Worm (Caenorhabditis elegans) whole organism, L2 larva: ENCODE data around the gene gcsh-1.
A peak's percentile ranks its signal among the peaks of the same experiment; 100 is the strongest.

Source experiments
- C34F6.9 ChIP-seq: fragments of 150-350 bp; optimal IDR thresholded peaks from 2 replicates; lab custom pipeline; 2014; ENCODE audit warnings: missing biosample characterization, missing genetic modification characterization
- F13H6.1 ChIP-seq: sonication (generic microtip); optimal IDR thresholded peaks from 2 replicates; lab custom pipeline; 2016; ENCODE audit warnings: missing genetic modification characterization, missing compliant biosample characterization
- R02D3.7 ChIP-seq: fragments of 150-350 bp; optimal IDR thresholded peaks from 2 replicates; lab custom pipeline; 2014; ENCODE audit warnings: missing biosample characterization, missing genetic modification characterization
- Y55F3AM.14 ChIP-seq: fragments of 200-800 bp; sonication (Bioruptor generic); optimal IDR thresholded peaks from 2 replicates; lab custom pipeline; 2018; ENCODE audit warnings: mild to moderate bottlenecking, missing genetic modification characterization, missing compliant biosample characterization
- ZK546.5 ChIP-seq: sonication (generic microtip); optimal IDR thresholded peaks from 2 replicates; lab custom pipeline; 2017; ENCODE audit warnings: missing biosample characterization, missing genetic modification characterization
- alr-1 ChIP-seq: fragments of 150-350 bp; optimal IDR thresholded peaks from 2 replicates; lab custom pipeline; 2014; ENCODE audit warnings: missing biosample characterization, missing genetic modification characterization
- aly-2 ChIP-seq: fragments of 150-350 bp; optimal IDR thresholded peaks from 2 replicates; lab custom pipeline; 2014; ENCODE audit warnings: missing biosample characterization, missing genetic modification characterization
- ama-1 ChIP-seq: fragments of 150-350 bp; optimal IDR thresholded peaks from 2 replicates; lab custom pipeline; 2018; ENCODE audit warnings: inconsistent platforms
- ceh-16 ChIP-seq: fragments of 150-350 bp; optimal IDR thresholded peaks from 2 replicates; lab custom pipeline; 2014; ENCODE audit warnings: missing biosample characterization, missing genetic modification characterization
- ceh-82 ChIP-seq: fragments of 150-350 bp; optimal IDR thresholded peaks from 2 replicates; lab custom pipeline; 2014; ENCODE audit warnings: missing biosample characterization, missing genetic modification characterization
- crh-2 ChIP-seq: sonication (generic microtip); optimal IDR thresholded peaks from 2 replicates; lab custom pipeline; 2017; ENCODE audit warnings: missing biosample characterization, missing genetic modification characterization
- dmd-4 ChIP-seq: sonication (generic microtip); optimal IDR thresholded peaks from 2 replicates; lab custom pipeline; 2017; ENCODE audit warnings: missing biosample characterization, missing genetic modification characterization
- egl-27 ChIP-seq: sonication (generic microtip); optimal IDR thresholded peaks from 3 replicates; lab custom pipeline; 2017; ENCODE audit warnings: missing biosample characterization, missing genetic modification reagents, missing genetic modification characterization
- elt-1 ChIP-seq: fragments of 150-350 bp; optimal IDR thresholded peaks from 2 replicates; lab custom pipeline; 2014; ENCODE audit warnings: missing biosample characterization, missing genetic modification characterization
- elt-3 ChIP-seq: sonication (generic microtip); optimal IDR thresholded peaks from 2 replicates; lab custom pipeline; 2017; ENCODE audit warnings: missing biosample characterization, missing genetic modification characterization
- fos-1 ChIP-seq: fragments of 150-350 bp; optimal IDR thresholded peaks from 2 replicates; lab custom pipeline; 2014; ENCODE audit warnings: missing biosample characterization, missing genetic modification characterization
- gmeb-1 ChIP-seq: fragments of 150-350 bp; optimal IDR thresholded peaks from 2 replicates; lab custom pipeline; 2014; ENCODE audit warnings: missing biosample characterization, missing genetic modification characterization
- lin-11 ChIP-seq: fragments of 150-350 bp; sonication (generic microtip); optimal IDR thresholded peaks from 2 replicates; lab custom pipeline; 2014; ENCODE audit warnings: missing biosample characterization, missing genetic modification characterization, inconsistent platforms, mixed read lengths
- lin-13 ChIP-seq: fragments of 150-350 bp; optimal IDR thresholded peaks from 2 replicates; lab custom pipeline; 2014; ENCODE audit warnings: missing biosample characterization, missing genetic modification reagents, missing genetic modification characterization
- lin-39 ChIP-seq: fragments of 150-350 bp; optimal IDR thresholded peaks from 2 replicates; lab custom pipeline; 2014; ENCODE audit warnings: missing biosample characterization, missing genetic modification reagents, missing genetic modification characterization
- lsy-2 ChIP-seq, 2 experiments: fragments of 150-350 bp in 1 of 2; sonication (generic microtip) in 1 of 2; optimal IDR thresholded peaks; 2 replicates each; lab custom pipeline; 2014 to 2017; ENCODE audit warnings: missing biosample characterization in 2 of 2, missing genetic modification characterization in 2 of 2
- mab-5 ChIP-seq: fragments of 150-350 bp; optimal IDR thresholded peaks from 2 replicates; lab custom pipeline; 2014; ENCODE audit warnings: missing biosample characterization, missing genetic modification characterization
- mbf-1 ChIP-seq: sonication (generic microtip); optimal IDR thresholded peaks from 2 replicates; lab custom pipeline; 2017; ENCODE audit warnings: missing biosample characterization, missing genetic modification characterization
- mdl-1 ChIP-seq, 2 experiments: fragments of 150-350 bp in 1 of 2; sonication (generic microtip) in 1 of 2; optimal IDR thresholded peaks; 2 replicates each; lab custom pipeline; 2017; ENCODE audit warnings: missing biosample characterization in 2 of 2, missing genetic modification characterization in 2 of 2
- nhr-10 ChIP-seq: sonication (generic microtip); optimal IDR thresholded peaks from 2 replicates; lab custom pipeline; 2017; ENCODE audit warnings: missing biosample characterization, missing genetic modification characterization
- nhr-11 ChIP-seq: fragments of 150-350 bp; optimal IDR thresholded peaks from 2 replicates; lab custom pipeline; 2014; ENCODE audit warnings: missing biosample characterization, missing genetic modification characterization
- nhr-129 ChIP-seq: fragments of 150-350 bp; optimal IDR thresholded peaks from 2 replicates; lab custom pipeline; 2014; ENCODE audit warnings: missing biosample characterization, missing genetic modification characterization
- nhr-21 ChIP-seq: fragments of 150-350 bp; optimal IDR thresholded peaks from 2 replicates; lab custom pipeline; 2014; ENCODE audit warnings: missing biosample characterization, missing genetic modification characterization
- nhr-23 ChIP-seq: fragments of 150-350 bp; optimal IDR thresholded peaks from 2 replicates; lab custom pipeline; 2014; ENCODE audit warnings: missing biosample characterization, missing genetic modification reagents, missing genetic modification characterization
- nhr-237 ChIP-seq: fragments of 150-350 bp; optimal IDR thresholded peaks from 2 replicates; lab custom pipeline; 2014; ENCODE audit warnings: missing biosample characterization, missing genetic modification characterization
- nhr-25 ChIP-seq: fragments of 150-350 bp; sonication (generic microtip); optimal IDR thresholded peaks from 3 replicates; lab custom pipeline; 2014; ENCODE audit warnings: missing biosample characterization, missing genetic modification characterization
- nhr-6 ChIP-seq: fragments of 150-350 bp; optimal IDR thresholded peaks from 2 replicates; lab custom pipeline; 2014; ENCODE audit warnings: missing biosample characterization, missing genetic modification characterization
- nhr-77 ChIP-seq: fragments of 150-350 bp; optimal IDR thresholded peaks from 2 replicates; lab custom pipeline; 2014; ENCODE audit warnings: missing biosample characterization, missing genetic modification characterization
- peb-1 ChIP-seq: fragments of 150-350 bp; optimal IDR thresholded peaks from 2 replicates; lab custom pipeline; 2014; ENCODE audit warnings: missing biosample characterization, missing genetic modification characterization
- sem-4 ChIP-seq: fragments of 150-350 bp; optimal IDR thresholded peaks from 2 replicates; lab custom pipeline; 2014; ENCODE audit warnings: missing biosample characterization, missing genetic modification reagents, missing genetic modification characterization
- skn-1 ChIP-seq: sonication (generic microtip); optimal IDR thresholded peaks from 2 replicates; lab custom pipeline; 2017; ENCODE audit warnings: missing biosample characterization, missing genetic modification characterization
- sma-3 ChIP-seq: sonication (generic microtip); optimal IDR thresholded peaks from 2 replicates; lab custom pipeline; 2016; ENCODE audit warnings: missing genetic modification reagents, missing genetic modification characterization, missing compliant biosample characterization
- sma-9 ChIP-seq, 2 experiments: fragments of 150-350 bp in 1 of 2; sonication (generic microtip) in 1 of 2; optimal IDR thresholded peaks; 2 replicates each; lab custom pipeline; 2014 to 2016; ENCODE audit warnings: missing genetic modification characterization in 2 of 2, mild to moderate bottlenecking in 1 of 2, missing biosample characterization in 1 of 2, missing compliant biosample characterization in 1 of 2, missing genetic modification reagents in 1 of 2, moderate library complexity in 1 of 2
- snpc-4 ChIP-seq: fragments of 150-350 bp; optimal IDR thresholded peaks from 2 replicates; lab custom pipeline; 2014; ENCODE audit warnings: missing biosample characterization, missing genetic modification characterization
- unc-39 ChIP-seq: fragments of 150-350 bp; optimal IDR thresholded peaks from 2 replicates; lab custom pipeline; 2014; ENCODE audit warnings: missing biosample characterization, missing genetic modification characterization
- unc-55 ChIP-seq: fragments of 150-350 bp; sonication (generic microtip); optimal IDR thresholded peaks from 3 replicates; lab custom pipeline; 2014; ENCODE audit warnings: missing biosample characterization, missing genetic modification reagents, missing genetic modification characterization
- unc-62 ChIP-seq: fragments of 150-350 bp; optimal IDR thresholded peaks from 2 replicates; lab custom pipeline; 2014; ENCODE audit warnings: missing biosample characterization, missing genetic modification reagents, missing genetic modification characterization
- zag-1 ChIP-seq: fragments of 150-350 bp; optimal IDR thresholded peaks from 2 replicates; lab custom pipeline; 2014; ENCODE audit warnings: missing biosample characterization, missing genetic modification characterization
- ztf-1 ChIP-seq: fragments of 200-800 bp; sonication (Bioruptor generic); conservative IDR thresholded peaks from 2 replicates; pipeline ENCODE4 v1.3.6; 2022; ENCODE audit warnings: missing genetic modification characterization, missing compliant biosample characterization
- ztf-11 ChIP-seq: sonication (generic microtip); optimal IDR thresholded peaks from 2 replicates; lab custom pipeline; 2017; ENCODE audit warnings: missing biosample characterization, missing genetic modification characterization
- ztf-4 ChIP-seq: fragments of 150-350 bp; optimal IDR thresholded peaks from 2 replicates; lab custom pipeline; 2014; ENCODE audit warnings: missing biosample characterization, missing genetic modification characterization

Gene gcsh-1

DNA sequence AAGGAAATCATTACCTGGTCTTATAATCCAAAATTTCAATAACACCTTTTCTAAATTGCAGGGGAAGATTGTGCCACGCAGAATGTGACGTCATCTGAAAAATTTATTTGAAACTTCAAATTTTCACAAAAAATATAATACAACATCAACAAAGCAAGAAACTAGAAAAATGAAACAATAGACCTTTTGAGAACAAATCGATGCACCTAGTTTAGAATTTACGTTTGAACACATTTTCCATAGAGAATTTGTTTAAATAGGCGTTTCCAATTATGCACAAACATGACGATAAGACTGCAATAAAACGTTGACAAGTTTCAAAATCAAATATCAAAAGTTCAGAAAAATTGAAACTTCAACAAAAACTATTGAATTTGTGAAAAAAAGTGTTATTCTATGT lies 2.1 kb downstream of the gcsh-1 start, which contains the start of gene fbxa-141:
TSS of gene fbxa-141 (minus strand) at position 101 of the 400 bp plus-strand sequence.
- TF ChIP-seq ZK546.5 (tag; lab: Kevin White, UChicago), result no peak
- no peak for TF ChIP-seq F13H6.1 (tag; lab: Kevin White, UChicago)
- TF ChIP-seq sma-9 (GFP tag; optimal IDR thresholded peaks at IDR 0.05; lab: Kevin White, UChicago), result no peak
- TF ChIP-seq sma-9 (tag; optimal IDR thresholded peaks at IDR 0.05; lab: Kevin White, UChicago), result no peak
- no peak for TF ChIP-seq ceh-82 (tag; lab: Kevin White, UChicago)
- no peak for TF ChIP-seq ztf-11 (tag; lab: Kevin White, UChicago)
- no peak for TF ChIP-seq fos-1 (tag; lab: Kevin White, UChicago)
- TF ChIP-seq lsy-2 (tag; optimal IDR thresholded peaks at IDR 0.05; lab: Kevin White, UChicago), result no peak
- no peak for TF ChIP-seq nhr-11
- TF ChIP-seq lin-13 (GFP tag; lab: Kevin White, UChicago), result no peak
- TF ChIP-seq ztf-4 (tag; lab: Kevin White, UChicago), result no peak
- TF ChIP-seq mab-5 (tag; lab: Kevin White, UChicago), result no peak
- no peak for TF ChIP-seq sma-3 (GFP tag; lab: Kevin White, UChicago)

DNA sequence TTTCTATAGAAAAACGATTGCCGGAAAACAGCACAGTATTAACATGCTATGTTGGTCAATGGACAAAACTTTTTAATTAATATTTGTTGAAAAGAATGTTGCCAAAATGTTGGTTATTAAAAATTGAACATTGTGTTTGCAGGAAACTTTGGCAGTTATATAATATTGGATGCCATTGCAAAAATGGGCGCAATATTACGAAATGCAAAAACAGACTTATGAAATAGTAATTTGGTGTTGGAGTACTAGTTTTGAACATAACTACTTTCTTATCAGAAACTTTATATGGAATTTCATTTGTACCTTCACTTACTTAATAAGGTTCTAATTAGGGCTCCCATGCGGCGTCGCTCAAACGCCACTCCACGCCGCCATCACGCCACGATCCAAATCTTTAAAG lies 4.5 kb downstream of the gcsh-1 start:
- TF ChIP-seq egl-27 (tag; lab: Kevin White, UChicago), result no peak
- peak; percentile 75 for TF ChIP-seq nhr-129 (tag; lab: Kevin White, UChicago)
- no peak for TF ChIP-seq nhr-23 (tag; lab: Kevin White, UChicago)
- no peak for TF ChIP-seq sma-9 (GFP tag; optimal IDR thresholded peaks at IDR 0.05; lab: Kevin White, UChicago)
- no peak for TF ChIP-seq sma-9 (tag; optimal IDR thresholded peaks at IDR 0.05; lab: Kevin White, UChicago)
- TF ChIP-seq elt-1, result no peak
- no peak for TF ChIP-seq nhr-25 (tag; lab: Kevin White, UChicago)

DNA sequence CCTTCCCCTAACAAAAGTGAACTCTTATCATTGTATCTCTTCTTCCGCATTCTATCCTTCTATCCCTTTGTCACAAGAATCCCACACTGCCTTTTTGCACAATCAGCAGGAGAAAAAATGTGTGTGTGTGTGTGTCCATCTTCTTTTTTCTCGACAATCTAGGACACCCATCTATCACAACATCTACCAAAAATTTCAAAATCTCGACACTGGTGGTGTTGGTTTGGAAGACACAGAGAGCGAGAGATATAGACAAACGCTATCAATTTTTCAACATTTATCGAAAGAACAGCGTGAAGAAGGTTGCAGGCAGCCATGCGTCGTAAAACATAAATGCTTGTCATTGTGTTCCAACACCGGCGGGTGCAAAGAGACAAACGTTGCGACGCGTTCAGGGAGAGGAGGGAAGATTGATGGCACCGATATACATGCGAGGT lies 6.0 kb downstream of the gcsh-1 start:
- TF ChIP-seq R02D3.7 (tag; lab: Kevin White, UChicago) (no peak), egl-27 (tag; lab: Kevin White, UChicago) (peak; percentile 91), nhr-11 (no peak), ama-1 (no peak), crh-2 (tag; lab: Kevin White, UChicago) (peak; percentile 46), elt-1 (peak; percentile 46), mbf-1 (tag; lab: Kevin White, UChicago) (no peak), fos-1 (tag; lab: Kevin White, UChicago) (peak; percentile 53), gmeb-1 (tag; lab: Kevin White, UChicago) (no peak), nhr-237 (no peak), ztf-4 (tag; lab: Kevin White, UChicago) (peak; percentile 24), aly-2 (tag; lab: Kevin White, UChicago) (no peak), dmd-4 (tag; lab: Kevin White, UChicago) (no peak), nhr-23 (tag; lab: Kevin White, UChicago) (no peak), ztf-11 (tag; lab: Kevin White, UChicago) (no peak), snpc-4 (tag; lab: Kevin White, UChicago) (no peak), alr-1 (tag; lab: Kevin White, UChicago) (no peak), unc-55 (no peak), lin-13 (GFP tag; lab: Kevin White, UChicago) (peak; percentile 24), unc-62 (GFP tag; lab: Kevin White, UChicago) (peak; percentile 74), mab-5 (tag; lab: Kevin White, UChicago) (no peak), nhr-10 (tag; lab: Kevin White, UChicago) (no peak), F13H6.1 (tag; lab: Kevin White, UChicago) (peak; percentile 81), nhr-25 (tag; lab: Kevin White, UChicago) (peak; percentile 88), ztf-1 (GFP tag; lab: Robert Waterston, UW) (no peak), nhr-21 (tag; lab: Kevin White, UChicago) (peak; percentile 84), nhr-129 (tag; lab: Kevin White, UChicago) (peak; percentile 82), sma-9 (GFP tag; optimal IDR thresholded peaks at IDR 0.05; lab: Kevin White, UChicago) (peak; percentile 93), sma-9 (tag; optimal IDR thresholded peaks at IDR 0.05; lab: Kevin White, UChicago) (no peak), ceh-82 (tag; lab: Kevin White, UChicago) (no peak), nhr-6 (peak; percentile 51), ceh-16 (peak; percentile 67), sma-3 (GFP tag; lab: Kevin White, UChicago) (peak; percentile 66), lin-39 (tag; lab: Kevin White, UChicago) (no peak), mdl-1 (tag; optimal IDR thresholded peaks at IDR 0.05; lab: Kevin White, UChicago) (peak in 1 of 2 experiments; percentile 10), unc-39 (tag; lab: Kevin White, UChicago) (no peak), nhr-77 (tag; lab: Kevin White, UChicago) (no peak), lsy-2 (tag; optimal IDR thresholded peaks at IDR 0.05; lab: Kevin White, UChicago) (peak in 1 of 2 experiments; percentile 64), peb-1 (tag; lab: Kevin White, UChicago) (no peak), skn-1 (tag; lab: Kevin White, UChicago) (no peak), C34F6.9 (tag; lab: Kevin White, UChicago) (peak; percentile 49), Y55F3AM.14 (GFP tag; lab: Kevin White, UChicago) (no peak), elt-3 (tag; lab: Kevin White, UChicago) (no peak), zag-1 (no peak), lin-11 (tag; lab: Kevin White, UChicago) (no peak), sem-4 (tag; lab: Kevin White, UChicago) (peak; percentile 78), ZK546.5 (tag; lab: Kevin White, UChicago) (no peak)
